Fruit fly (Drosophila melanogaster): ENCODE results near the gene msk.

Gene msk

DNA sequence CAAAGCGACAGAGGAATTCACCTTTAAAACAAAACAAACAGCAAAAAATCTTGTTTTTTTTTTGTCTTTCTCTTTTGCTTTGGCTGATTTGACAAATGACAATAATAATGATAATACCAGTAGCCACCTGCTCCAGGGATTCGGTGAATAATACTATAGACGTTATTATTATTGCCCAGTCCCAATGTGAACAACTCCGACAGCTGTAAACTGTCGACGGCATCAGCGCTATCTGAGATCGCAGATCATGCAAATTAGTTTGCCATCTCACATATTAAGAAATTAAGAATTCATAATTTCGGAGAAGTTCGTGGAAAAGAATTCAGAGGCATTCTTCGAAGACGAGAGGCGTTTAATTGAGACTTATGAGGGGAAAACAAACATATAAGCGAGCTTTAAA, 29.8 kb upstream of the msk start:
- TF ChIP-seq CTCF (optimal IDR thresholded peaks at IDR 0.05) (no peak), CG8478 (optimal IDR thresholded peaks at IDR 0.05) (no peak)

DNA sequence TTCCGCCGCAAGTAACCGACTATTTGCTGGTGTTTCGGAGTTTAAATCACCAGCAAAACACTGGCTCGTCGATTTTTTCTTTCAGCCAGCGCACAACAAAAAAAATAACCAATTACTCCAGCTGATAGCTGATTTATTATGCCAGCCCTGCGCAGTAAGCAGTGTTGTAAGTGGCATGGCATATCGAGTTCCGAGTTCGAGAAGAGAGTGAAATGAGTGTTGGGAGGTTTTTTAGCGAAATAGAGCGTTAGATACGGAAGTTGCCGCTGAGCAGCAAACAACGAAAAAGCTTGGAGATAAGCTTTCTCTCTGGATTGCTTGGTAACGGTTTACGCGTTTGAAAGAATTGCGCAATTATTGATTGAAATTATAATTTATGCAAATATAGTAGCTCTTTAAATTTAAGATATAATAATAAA, 24.3 kb upstream of the msk start, which contains the start of gene CG7565:
TSS of gene CG7565 (minus strand) at position 137 of the 419 bp plus-strand sequence.
- TF ChIP-seq CTCF (optimal IDR thresholded peaks at IDR 0.05) (no peak), CG8478 (optimal IDR thresholded peaks at IDR 0.05) (no peak)

DNA sequence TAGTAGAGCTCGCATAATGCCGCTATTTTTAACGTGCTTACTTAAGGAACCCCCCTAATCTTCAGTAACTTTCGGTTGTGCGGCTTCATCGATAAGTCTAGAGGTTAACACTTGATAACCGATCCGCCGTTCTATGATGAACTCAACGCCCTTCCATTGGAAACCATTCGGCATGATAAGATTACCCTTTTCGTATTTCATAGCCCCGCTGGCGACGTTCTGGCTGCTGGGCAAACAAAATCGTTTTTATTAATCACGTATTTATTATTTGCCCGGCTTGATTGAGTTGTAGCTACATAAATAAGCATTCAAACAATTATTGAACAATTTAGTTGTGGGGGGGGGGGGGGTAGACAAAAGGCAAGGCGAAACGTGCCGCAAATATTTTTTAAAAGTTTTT, 22.4 kb upstream of the msk start:
- TF ChIP-seq CG8478 (optimal IDR thresholded peaks at IDR 0.05) (no peak), CTCF (optimal IDR thresholded peaks at IDR 0.05) (no peak)

DNA sequence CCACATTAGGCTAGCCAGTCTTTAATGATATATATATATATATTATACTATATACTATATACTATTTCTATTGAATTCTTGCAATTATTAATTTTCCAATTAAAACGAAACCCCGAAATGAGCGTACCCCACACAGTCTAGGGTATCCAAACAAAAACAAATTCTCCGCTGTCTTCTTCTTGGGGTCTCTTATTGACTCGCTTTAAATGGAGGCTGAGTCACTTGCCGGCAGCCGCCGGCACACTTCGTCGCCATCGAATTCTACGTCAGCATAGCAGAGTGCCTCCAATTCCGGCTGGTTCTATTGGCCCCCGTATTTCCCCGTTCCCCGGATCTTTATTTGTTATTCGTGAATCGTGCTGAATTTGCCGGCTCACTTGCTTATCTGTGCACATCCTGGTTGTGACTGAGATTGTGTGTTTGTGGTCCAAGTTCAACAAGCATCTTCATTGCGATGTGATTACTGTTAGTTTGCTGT, 21.3 kb upstream of the msk start:
- TF ChIP-seq CTCF (optimal IDR thresholded peaks at IDR 0.05), result no peak

DNA sequence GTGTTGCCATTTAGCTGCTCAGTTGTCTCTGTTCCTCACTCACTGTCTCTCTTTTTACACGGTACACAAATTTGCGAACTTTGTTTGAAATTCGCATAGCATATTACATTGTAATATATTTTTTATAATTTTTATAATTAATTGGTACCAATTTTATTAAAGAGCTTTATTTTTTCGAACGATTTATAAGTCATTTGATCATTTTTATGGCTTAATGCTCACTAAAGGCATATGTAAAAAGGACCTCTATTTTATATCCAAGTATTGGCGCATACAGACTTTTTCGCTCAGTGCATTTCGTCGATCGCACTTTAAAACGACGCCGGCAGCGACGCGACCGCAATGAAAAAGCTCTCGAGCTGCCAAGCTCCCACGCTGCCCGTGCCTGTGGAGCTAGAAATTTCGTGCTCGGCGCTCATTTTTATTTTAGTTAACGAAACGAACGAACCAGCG, 19.8 kb upstream of the msk start:
- TF ChIP-seq CTCF (optimal IDR thresholded peaks at IDR 0.05), result no peak
- TF ChIP-seq CG8478 (optimal IDR thresholded peaks at IDR 0.05), result no peak

DNA sequence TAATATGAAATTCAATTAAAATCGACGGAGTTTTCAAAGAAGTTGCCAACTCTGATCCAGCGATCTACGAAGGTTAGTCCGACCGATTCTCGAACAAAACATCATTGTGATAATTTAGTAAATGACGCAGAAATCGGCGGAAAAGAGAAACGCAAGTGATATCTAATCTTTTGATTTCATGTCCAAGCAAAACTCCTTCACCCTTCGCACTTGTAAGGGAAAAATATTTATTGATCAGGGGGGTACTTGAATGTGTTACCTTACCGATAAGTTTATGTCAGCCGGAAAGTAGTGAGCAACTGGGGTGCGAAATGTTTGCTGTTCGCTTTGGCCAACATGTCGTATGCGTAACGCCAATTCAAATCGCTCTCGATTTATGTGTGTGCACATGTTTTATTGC, 18.9 kb upstream of the msk start:
- TF ChIP-seq CG8478 (optimal IDR thresholded peaks at IDR 0.05), result no peak
- no peak for TF ChIP-seq CTCF (optimal IDR thresholded peaks at IDR 0.05)

DNA sequence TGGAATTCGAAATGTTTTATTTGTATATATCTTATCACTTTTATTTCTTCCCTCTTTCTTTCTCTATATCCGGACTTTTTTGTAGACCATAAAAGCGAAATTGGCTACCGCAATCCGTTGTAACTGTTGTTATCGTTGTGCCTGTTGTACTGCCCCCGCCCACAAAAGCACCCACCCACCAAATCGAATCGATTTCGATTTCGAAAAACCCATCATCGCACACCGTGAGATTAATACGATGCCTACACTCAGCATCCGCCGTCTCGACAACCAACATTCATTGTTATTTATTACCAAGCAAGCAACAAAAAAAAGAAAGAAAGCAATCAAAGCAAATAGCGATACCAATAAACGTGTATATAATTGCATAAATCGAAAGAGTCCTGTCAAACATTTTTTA, 7.8 kb upstream of the msk start:
- no peak for TF ChIP-seq CG8478 (optimal IDR thresholded peaks at IDR 0.05)
- TF ChIP-seq CTCF (optimal IDR thresholded peaks at IDR 0.05), result no peak

DNA sequence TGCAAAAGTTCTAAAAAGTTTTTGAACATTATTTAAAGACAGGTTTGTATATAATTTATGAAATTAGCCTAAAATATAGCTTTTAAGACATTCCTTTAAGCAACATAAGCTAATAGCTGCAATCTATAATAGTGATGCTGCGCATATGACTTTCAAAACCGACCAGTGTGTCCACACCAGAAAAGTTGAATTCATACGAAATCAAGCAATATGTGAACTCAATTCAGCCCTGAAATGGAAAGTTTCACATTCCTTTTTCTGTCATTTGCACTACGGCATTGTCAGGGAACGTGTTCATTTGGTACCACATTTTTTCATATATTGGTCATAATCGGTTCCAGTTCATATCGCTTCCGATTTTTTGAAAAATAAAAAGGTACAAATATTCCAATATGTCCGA, 7.1 kb upstream of the msk start, which contains the start of gene fan:
TSS of gene fan (plus strand) at position 247 of the 400 bp plus-strand sequence.
- TF ChIP-seq CTCF (optimal IDR thresholded peaks at IDR 0.05) (no peak), CG8478 (optimal IDR thresholded peaks at IDR 0.05) (no peak)

DNA sequence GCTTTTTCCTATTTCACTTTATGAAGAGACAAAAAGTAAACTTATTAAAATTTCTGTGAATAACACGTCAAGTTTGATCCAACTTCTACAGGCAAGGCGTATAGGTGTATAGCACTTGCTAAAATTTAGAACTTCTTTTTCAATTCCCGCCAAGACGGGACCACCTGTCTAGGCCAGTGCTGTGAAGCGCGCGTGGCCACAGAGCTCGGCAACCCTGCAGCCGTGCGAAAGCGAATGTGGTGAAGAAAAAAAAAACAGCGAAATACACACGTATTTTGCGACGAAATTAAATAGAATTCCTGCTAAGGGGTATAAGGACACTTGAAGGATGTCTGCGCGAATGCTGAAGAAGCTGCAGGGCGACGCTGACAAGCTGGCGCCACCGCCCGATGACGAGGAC, 5.8 kb upstream of the msk start, which contains the start of gene Nulp1:
TSS of gene Nulp1 (plus strand) at position 198 of the 400 bp plus-strand sequence.
- TF ChIP-seq CTCF (optimal IDR thresholded peaks at IDR 0.05) (no peak), CG8478 (optimal IDR thresholded peaks at IDR 0.05) (no peak)

DNA sequence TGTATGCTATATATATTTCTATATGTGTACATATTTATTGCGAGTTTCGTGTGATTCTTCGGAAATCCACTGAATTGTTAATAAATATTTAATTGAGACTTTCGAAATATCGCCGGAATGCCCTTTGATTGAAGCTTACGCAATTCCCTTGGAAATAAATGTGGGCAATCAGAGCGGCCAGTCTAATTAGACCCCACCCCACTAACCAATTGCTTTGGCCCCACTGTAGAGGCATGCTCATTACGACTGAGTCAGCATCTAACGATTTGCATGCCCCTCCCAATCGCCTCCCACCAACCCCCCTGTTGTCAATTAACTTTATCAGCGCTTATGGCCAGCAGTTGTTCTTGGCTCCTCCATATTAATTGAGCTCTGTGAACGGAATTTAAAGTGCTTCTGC, 830 bp downstream of the msk start:
- TF ChIP-seq CTCF (optimal IDR thresholded peaks at IDR 0.05) (no peak), CG8478 (optimal IDR thresholded peaks at IDR 0.05) (no peak)

DNA sequence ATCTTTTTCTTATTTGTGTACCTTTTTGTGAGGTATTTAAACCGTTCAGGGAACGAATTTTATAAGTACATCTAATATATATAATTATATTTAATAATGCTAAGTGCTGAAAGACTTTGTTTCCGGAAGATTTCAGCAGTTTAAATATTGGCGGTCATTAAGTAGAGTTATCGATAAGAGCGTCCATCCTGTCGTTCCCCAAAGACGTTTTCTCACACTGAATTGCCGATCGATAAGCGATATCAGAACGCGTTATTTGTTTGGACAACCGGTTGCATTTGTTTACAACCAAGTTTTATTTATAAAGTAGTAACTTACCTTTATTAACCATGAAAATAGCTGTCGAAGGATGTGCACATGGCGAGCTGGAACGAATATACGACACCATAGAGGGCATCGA, 5.6 kb downstream of the msk start, which contains the start of gene ldbr:
TSS of gene ldbr (plus strand) at position 238 of the 400 bp plus-strand sequence.
- TF ChIP-seq CTCF (optimal IDR thresholded peaks at IDR 0.05) (no peak), CG8478 (optimal IDR thresholded peaks at IDR 0.05) (no peak)

DNA sequence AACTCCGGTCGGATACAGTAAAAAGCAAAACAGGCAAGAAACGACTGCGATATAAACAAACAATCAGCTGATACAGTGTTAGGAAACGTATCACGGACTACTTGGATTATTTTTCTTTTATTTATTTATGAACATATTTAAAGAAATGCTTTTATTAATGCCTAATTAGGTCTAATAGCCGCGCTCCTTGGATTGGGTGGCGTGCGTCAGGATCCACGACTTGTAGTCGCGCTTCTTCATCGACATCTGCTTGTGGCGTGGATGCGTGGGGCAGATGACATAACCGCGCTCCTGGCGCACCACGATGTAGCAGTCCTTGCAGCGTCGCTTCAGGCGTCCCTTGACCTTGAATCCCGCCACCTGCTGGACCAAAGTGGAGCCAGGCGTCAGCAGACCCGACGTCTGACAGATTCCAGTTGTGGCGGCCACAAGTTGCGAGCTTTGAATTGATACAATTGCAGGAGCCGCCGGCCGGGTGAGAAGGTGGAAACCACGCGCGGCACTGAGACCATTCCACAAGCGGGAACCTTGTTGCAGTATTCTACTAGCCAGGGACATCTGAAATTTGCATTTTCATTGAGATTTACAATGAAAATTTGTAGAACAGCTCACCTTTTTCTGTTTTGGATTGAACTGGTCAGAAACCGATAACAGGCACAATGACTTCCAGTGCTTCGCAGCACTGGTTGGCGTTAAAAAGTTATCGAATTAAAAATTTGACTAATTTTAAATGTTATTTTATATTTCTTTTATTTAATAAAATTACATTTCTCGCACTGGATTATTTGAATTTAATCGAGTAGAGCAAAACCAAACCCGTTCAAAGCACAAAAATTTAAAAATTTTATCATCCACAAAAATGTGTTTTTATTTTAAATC, 8.7 kb downstream of the msk start, which contains the start of the genes CG7550 and mRpL36:
TSS of gene CG7550 (minus strand) at position 51 of the 879 bp plus-strand sequence.
TSS of gene mRpL36 (minus strand) at position 652 of the 879 bp plus-strand sequence.
- TF ChIP-seq CG8478 (optimal IDR thresholded peaks at IDR 0.05) (no peak), CTCF (optimal IDR thresholded peaks at IDR 0.05) (no peak)

DNA sequence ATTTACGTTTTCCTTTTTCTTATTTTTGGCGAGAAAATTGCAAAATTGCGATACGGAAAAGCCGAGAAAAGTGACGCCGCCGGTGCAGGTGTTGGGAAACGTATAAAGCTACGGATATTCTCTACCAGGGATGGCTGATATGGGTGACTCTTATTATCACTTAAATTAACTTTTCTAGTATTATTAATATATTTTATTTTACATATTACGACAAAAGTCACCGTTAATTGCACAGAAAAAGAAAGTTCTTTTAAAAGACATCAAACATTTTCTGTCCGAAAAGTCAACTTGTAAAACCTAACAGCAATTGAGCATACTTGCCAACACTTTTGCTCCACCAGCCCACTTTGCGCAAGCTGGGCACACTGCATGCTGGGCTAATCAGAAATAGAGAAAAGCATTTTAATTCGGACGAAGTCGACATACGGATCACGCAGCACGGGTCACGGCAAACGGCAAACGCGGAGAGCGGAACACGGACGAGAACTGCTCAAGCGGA, 11.8 kb downstream of the msk start, which contains the start of the genes Cds and Uba2:
TSS of gene Cds (plus strand) at position 51 of the 499 bp plus-strand sequence.
TSS of gene Uba2 (minus strand) at position 107 of the 499 bp plus-strand sequence.
- TF ChIP-seq CTCF (optimal IDR thresholded peaks at IDR 0.05) (no peak), CG8478 (optimal IDR thresholded peaks at IDR 0.05) (no peak)

DNA sequence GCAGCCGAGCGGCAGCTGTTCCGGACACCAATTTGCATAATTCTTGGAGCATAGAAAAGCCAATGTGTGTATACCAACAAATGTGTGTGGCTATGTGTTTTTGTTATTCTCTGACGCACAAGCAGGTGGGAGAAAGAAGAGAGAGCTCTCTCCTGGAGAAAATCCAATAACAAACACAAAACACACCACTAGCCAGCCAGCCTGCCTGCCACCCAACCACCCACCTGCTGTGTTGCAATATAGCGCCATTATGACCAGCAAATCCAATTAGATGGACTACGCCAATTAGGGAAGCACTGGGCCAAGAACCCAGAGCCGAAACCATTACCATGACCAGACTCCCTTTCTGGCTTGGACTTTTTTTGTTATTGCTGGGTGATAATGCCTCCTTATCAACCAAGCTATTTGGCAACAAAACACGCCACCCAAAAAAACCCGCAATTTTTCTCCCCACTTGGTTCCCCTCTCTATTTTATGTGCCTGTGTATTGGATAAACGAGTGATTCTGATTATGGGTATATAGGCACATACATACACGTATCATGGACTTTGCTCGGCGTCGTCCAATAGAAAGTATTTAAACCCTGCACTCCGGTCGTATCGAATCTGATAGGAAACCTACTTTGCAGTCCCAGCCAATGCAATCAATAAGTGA, 12.5 kb downstream of the msk start:
- no peak for TF ChIP-seq CTCF (optimal IDR thresholded peaks at IDR 0.05)
- no peak for TF ChIP-seq CG8478 (optimal IDR thresholded peaks at IDR 0.05)

DNA sequence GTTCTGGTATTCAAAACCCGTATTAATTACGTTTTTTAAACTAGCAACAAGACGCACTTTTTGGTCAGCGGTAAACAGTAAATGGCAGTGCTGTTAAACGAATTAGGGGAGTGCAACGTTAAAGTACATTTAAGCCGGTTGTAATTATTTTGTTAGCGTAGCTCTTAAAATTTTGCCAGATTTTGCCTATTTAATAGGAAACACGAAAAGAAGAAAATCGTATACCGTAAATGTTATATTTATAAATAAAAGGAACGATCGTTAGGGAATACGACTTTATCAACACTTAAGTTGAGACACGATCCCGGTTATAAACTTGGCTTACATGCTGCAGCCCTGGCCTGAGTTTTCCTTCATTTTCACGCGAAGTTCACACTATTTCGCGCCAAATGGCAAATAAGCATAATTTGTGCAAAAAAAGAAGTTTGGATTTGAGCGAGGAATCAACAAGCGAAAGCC, 21.5 kb downstream of the msk start, which contains the start of the genes Setx and mus301:
TSS of gene Setx (minus strand) at position 51 of the 459 bp plus-strand sequence.
TSS of gene mus301 (plus strand) at position 361 of the 459 bp plus-strand sequence.
- TF ChIP-seq CTCF (optimal IDR thresholded peaks at IDR 0.05) (peak in 1 of 2 experiments; percentile 24), CG8478 (optimal IDR thresholded peaks at IDR 0.05) (no peak)

All from S2 (cell line).